Worm (Caenorhabditis elegans) whole organism, L2 larva: ENCODE data around the gene srh-18.
A peak's percentile ranks its signal among the peaks of the same experiment; 100 is the strongest.

Experiments
- R02D3.7 ChIP-seq: fragments of 150-350 bp; optimal IDR thresholded peaks from 2 replicates; lab custom pipeline; 2014; ENCODE audit warnings: missing biosample characterization, missing genetic modification characterization
- ZK546.5 ChIP-seq: sonication (generic microtip); optimal IDR thresholded peaks from 2 replicates; lab custom pipeline; 2017; ENCODE audit warnings: missing biosample characterization, missing genetic modification characterization
- aly-2 ChIP-seq: fragments of 150-350 bp; optimal IDR thresholded peaks from 2 replicates; lab custom pipeline; 2014; ENCODE audit warnings: missing biosample characterization, missing genetic modification characterization
- ceh-16 ChIP-seq: fragments of 150-350 bp; optimal IDR thresholded peaks from 2 replicates; lab custom pipeline; 2014; ENCODE audit warnings: missing biosample characterization, missing genetic modification characterization
- fos-1 ChIP-seq: fragments of 150-350 bp; optimal IDR thresholded peaks from 2 replicates; lab custom pipeline; 2014; ENCODE audit warnings: missing biosample characterization, missing genetic modification characterization
- lsy-2 ChIP-seq, 2 experiments: fragments of 150-350 bp in 1 of 2; sonication (generic microtip) in 1 of 2; optimal IDR thresholded peaks; 2 replicates each; lab custom pipeline; 2014 to 2017; ENCODE audit warnings: missing biosample characterization in 2 of 2, missing genetic modification characterization in 2 of 2
- mab-5 ChIP-seq: fragments of 150-350 bp; optimal IDR thresholded peaks from 2 replicates; lab custom pipeline; 2014; ENCODE audit warnings: missing biosample characterization, missing genetic modification characterization
- nhr-11 ChIP-seq: fragments of 150-350 bp; optimal IDR thresholded peaks from 2 replicates; lab custom pipeline; 2014; ENCODE audit warnings: missing biosample characterization, missing genetic modification characterization
- nhr-12 ChIP-seq: fragments of 150-350 bp; optimal IDR thresholded peaks from 2 replicates; lab custom pipeline; 2014; ENCODE audit warnings: missing biosample characterization, missing genetic modification characterization
- nhr-237 ChIP-seq: fragments of 150-350 bp; optimal IDR thresholded peaks from 2 replicates; lab custom pipeline; 2014; ENCODE audit warnings: missing biosample characterization, missing genetic modification characterization
- nhr-25 ChIP-seq: fragments of 150-350 bp; sonication (generic microtip); optimal IDR thresholded peaks from 3 replicates; lab custom pipeline; 2014; ENCODE audit warnings: missing biosample characterization, missing genetic modification characterization
- skn-1 ChIP-seq: sonication (generic microtip); optimal IDR thresholded peaks from 2 replicates; lab custom pipeline; 2017; ENCODE audit warnings: missing biosample characterization, missing genetic modification characterization
- snpc-4 ChIP-seq: fragments of 150-350 bp; optimal IDR thresholded peaks from 2 replicates; lab custom pipeline; 2014; ENCODE audit warnings: missing biosample characterization, missing genetic modification characterization
- unc-62 ChIP-seq: fragments of 150-350 bp; optimal IDR thresholded peaks from 2 replicates; lab custom pipeline; 2014; ENCODE audit warnings: missing biosample characterization, missing genetic modification reagents, missing genetic modification characterization

DNA sequence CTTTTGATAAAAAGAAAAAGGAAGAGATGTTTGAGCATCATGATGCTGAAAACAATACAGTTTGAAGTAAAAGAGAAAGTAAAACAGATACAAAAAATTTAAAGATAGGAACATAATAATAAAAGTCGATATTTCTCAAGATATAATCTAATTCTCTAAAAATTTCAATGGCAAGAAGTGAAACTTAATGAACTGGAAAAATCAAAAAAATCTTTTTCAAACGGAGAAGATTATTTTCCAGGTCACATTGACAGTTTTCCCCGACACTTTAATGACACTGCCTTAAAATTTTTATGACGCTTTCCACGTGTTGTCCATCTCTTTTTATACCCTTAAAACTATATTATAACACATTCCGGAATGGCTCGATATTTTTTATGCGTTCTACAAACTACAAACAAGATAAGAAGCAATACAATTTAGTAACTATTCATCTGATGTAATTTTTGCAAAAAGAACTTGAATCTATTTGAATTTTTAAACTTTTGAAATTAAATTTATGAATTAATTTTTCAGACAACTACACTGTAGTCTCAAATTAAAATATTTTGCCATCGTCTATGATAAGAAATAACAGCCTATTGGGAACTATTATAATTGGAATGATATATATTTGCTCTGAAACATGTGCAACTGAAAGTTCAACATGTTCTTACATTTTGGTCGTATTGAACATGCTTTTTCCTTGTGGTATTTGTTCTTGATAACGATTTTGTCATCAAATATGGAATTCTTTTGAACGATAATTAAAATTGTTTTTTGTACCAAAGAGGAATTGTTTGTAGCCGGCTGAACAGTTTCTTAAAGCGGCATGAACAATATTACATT lies 6.9 kb downstream of the srh-18 start, which contains the start of gene C50B6.7:
- TF ChIP-seq R02D3.7 = no peak
- no peak for TF ChIP-seq unc-62
- no peak for TF ChIP-seq skn-1 (tag; lab: Kevin White, UChicago)
- peak; percentile 36 for TF ChIP-seq fos-1 (tag; lab: Kevin White, UChicago)
- TF ChIP-seq ceh-16 (tag; lab: Kevin White, UChicago) = no peak
- TF ChIP-seq snpc-4 (tag; lab: Kevin White, UChicago) = no peak
- no peak for TF ChIP-seq nhr-237 (tag; lab: Kevin White, UChicago)
- TF ChIP-seq nhr-12 (tag; lab: Kevin White, UChicago) = no peak
- TF ChIP-seq aly-2 = no peak
- TF ChIP-seq mab-5 = no peak
- no peak for TF ChIP-seq lsy-2 (tag; optimal IDR thresholded peaks at IDR 0.05; lab: Kevin White, UChicago)
- no peak for TF ChIP-seq nhr-11 (tag; lab: Kevin White, UChicago)
- no peak for TF ChIP-seq ZK546.5 (tag; lab: Kevin White, UChicago)
- TF ChIP-seq nhr-25 (tag; lab: Kevin White, UChicago) = no peak
